Worm (Caenorhabditis elegans): ENCODE measurements around the gene nhr-141.

ce11 chrV:7395359-7395758, 49.1 kb upstream of the nhr-141 start, which contains the start of gene srx-9:
- no peak for TF ChIP-seq nhr-11 (tag; optimal IDR thresholded peaks at IDR 0.05)
- no peak for TF ChIP-seq ama-1 (optimal IDR thresholded peaks at IDR 0.05)
- no peak for TF ChIP-seq elt-2 (tag; optimal IDR thresholded peaks at IDR 0.05)
- TF ChIP-seq hlh-8 (tag; optimal IDR thresholded peaks at IDR 0.05), result no peak
- TF ChIP-seq T23F11.4 (GFP tag; optimal IDR thresholded peaks at IDR 0.05), result no peak
